Worm (Caenorhabditis elegans) whole organism, L3 larva: ENCODE results near the gene fipr-8.
A peak's percentile ranks its signal among the peaks of the same experiment; 100 is the strongest.

Experiments used
- R02D3.7 ChIP-seq: fragments of 150-350 bp; optimal IDR thresholded peaks from 2 replicates; lab custom pipeline; 2014; ENCODE audit warnings: missing biosample characterization, missing genetic modification characterization
- ZK546.5 ChIP-seq: sonication (generic microtip); optimal IDR thresholded peaks from 2 replicates; lab custom pipeline; 2017; ENCODE audit warnings: missing biosample characterization, missing genetic modification characterization
- ama-1 ChIP-seq: fragments of 150-350 bp; optimal IDR thresholded peaks from 2 replicates; lab custom pipeline; 2018
- ceh-16 ChIP-seq: sonication (generic microtip); optimal IDR thresholded peaks from 2 replicates; lab custom pipeline; 2017; ENCODE audit warnings: missing biosample characterization, missing genetic modification characterization
- ceh-28 ChIP-seq: fragments of 150-350 bp; optimal IDR thresholded peaks from 2 replicates; lab custom pipeline; 2014; ENCODE audit warnings: missing biosample characterization, missing genetic modification reagents, missing genetic modification characterization
- ceh-9 ChIP-seq: sonication (generic microtip); optimal IDR thresholded peaks from 2 replicates; lab custom pipeline; 2018; ENCODE audit warnings: missing biosample characterization, missing genetic modification characterization
- daf-12 ChIP-seq: fragments of 150-350 bp; optimal IDR thresholded peaks from 2 replicates; lab custom pipeline; 2014; ENCODE audit warnings: missing biosample characterization, missing genetic modification reagents, missing genetic modification characterization
- egl-27 ChIP-seq: sonication (generic microtip); optimal IDR thresholded peaks from 4 replicates; lab custom pipeline; 2017; ENCODE audit warnings: missing biosample characterization, missing genetic modification reagents, missing genetic modification characterization
- elt-2 ChIP-seq: sonication (generic microtip); optimal IDR thresholded peaks from 2 replicates; lab custom pipeline; 2016; ENCODE audit warnings: missing genetic modification reagents, mild to moderate bottlenecking, missing genetic modification characterization, missing compliant biosample characterization
- elt-3 ChIP-seq, 3 experiments: fragments of 150-350 bp in 1 of 3; sonication (generic microtip) in 2 of 3; optimal IDR thresholded peaks; 2 replicates in 2 of 3; 4 replicates in 1 of 3; lab custom pipeline; 2014 to 2017; ENCODE audit warnings: missing biosample characterization in 3 of 3, missing genetic modification characterization in 3 of 3
- fkh-10 ChIP-seq: sonication (generic microtip); optimal IDR thresholded peaks from 2 replicates; lab custom pipeline; 2017; ENCODE audit warnings: missing biosample characterization, missing genetic modification reagents, missing genetic modification characterization
- fkh-2 ChIP-seq: fragments of 150-350 bp; optimal IDR thresholded peaks from 2 replicates; lab custom pipeline; 2014; ENCODE audit warnings: missing biosample characterization, missing genetic modification reagents, missing genetic modification characterization
- fos-1 ChIP-seq: fragments of 150-350 bp; optimal IDR thresholded peaks from 2 replicates; lab custom pipeline; 2014; ENCODE audit warnings: missing biosample characterization, missing genetic modification characterization
- hmg-11 ChIP-seq: sonication (generic microtip); optimal IDR thresholded peaks from 2 replicates; lab custom pipeline; 2016; ENCODE audit warnings: missing genetic modification characterization, missing compliant biosample characterization
- jun-1 ChIP-seq: fragments of 150-350 bp; optimal IDR thresholded peaks from 2 replicates; lab custom pipeline; 2014; ENCODE audit warnings: missing biosample characterization, missing genetic modification reagents, missing genetic modification characterization
- lin-15B ChIP-seq: fragments of 150-350 bp; optimal IDR thresholded peaks from 2 replicates; lab custom pipeline; 2014; ENCODE audit warnings: missing biosample characterization, missing genetic modification characterization
- lin-39 ChIP-seq: fragments of 150-350 bp; optimal IDR thresholded peaks from 2 replicates; lab custom pipeline; 2018; ENCODE audit warnings: missing biosample characterization, missing genetic modification reagents, missing genetic modification characterization
- lsy-12 ChIP-seq: sonication (generic microtip); optimal IDR thresholded peaks from 2 replicates; lab custom pipeline; 2016; ENCODE audit warnings: mild to moderate bottlenecking, missing genetic modification characterization, missing compliant biosample characterization
- mdl-1 ChIP-seq: fragments of 150-350 bp; optimal IDR thresholded peaks from 2 replicates; lab custom pipeline; 2014; ENCODE audit warnings: missing biosample characterization, missing genetic modification characterization
- nfya-1 ChIP-seq: sonication (generic microtip); optimal IDR thresholded peaks from 2 replicates; lab custom pipeline; 2017; ENCODE audit warnings: missing genetic modification characterization, mild to moderate bottlenecking, missing compliant biosample characterization, antibody characterized with exemption, moderate library complexity; ENCODE audit not compliant: insufficient read depth
- nhr-11 ChIP-seq: fragments of 150-350 bp; optimal IDR thresholded peaks from 2 replicates; lab custom pipeline; 2014; ENCODE audit warnings: missing biosample characterization, missing genetic modification characterization
- nhr-237 ChIP-seq: fragments of 150-350 bp; optimal IDR thresholded peaks from 2 replicates; lab custom pipeline; 2014; ENCODE audit warnings: missing biosample characterization, missing genetic modification characterization
- nhr-25 ChIP-seq: sonication (generic microtip); optimal IDR thresholded peaks from 2 replicates; lab custom pipeline; 2017; ENCODE audit warnings: missing biosample characterization, missing genetic modification characterization
- nhr-28 ChIP-seq: fragments of 150-350 bp; optimal IDR thresholded peaks from 2 replicates; lab custom pipeline; 2014; ENCODE audit warnings: missing biosample characterization, missing genetic modification characterization
- nhr-43 ChIP-seq: sonication (generic microtip); optimal IDR thresholded peaks from 2 replicates; lab custom pipeline; 2016; ENCODE audit warnings: mild to moderate bottlenecking, missing genetic modification characterization, missing compliant biosample characterization; ENCODE audit not compliant: poor library complexity, severe bottlenecking
- nhr-77 ChIP-seq: fragments of 150-350 bp; optimal IDR thresholded peaks from 2 replicates; lab custom pipeline; 2014; ENCODE audit warnings: missing biosample characterization, missing genetic modification characterization
- pha-4 ChIP-seq: fragments of 150-350 bp; optimal IDR thresholded peaks from 2 replicates; lab custom pipeline; 2014; ENCODE audit warnings: missing biosample characterization, missing genetic modification reagents, missing genetic modification characterization
- pqm-1 ChIP-seq: fragments of 150-350 bp; optimal IDR thresholded peaks from 2 replicates; lab custom pipeline; 2017; ENCODE audit warnings: missing biosample characterization, missing genetic modification characterization, inconsistent platforms
- sea-2 ChIP-seq: fragments of 150-350 bp; sonication (generic microtip); optimal IDR thresholded peaks from 4 replicates; lab custom pipeline; 2014; ENCODE audit warnings: missing biosample characterization, missing genetic modification reagents, missing genetic modification characterization
- skn-1 ChIP-seq: fragments of 150-350 bp; optimal IDR thresholded peaks from 2 replicates; lab custom pipeline; 2014; ENCODE audit warnings: missing biosample characterization, missing genetic modification characterization
- snpc-4 ChIP-seq: fragments of 150-350 bp; optimal IDR thresholded peaks from 2 replicates; lab custom pipeline; 2014; ENCODE audit warnings: missing biosample characterization, missing genetic modification characterization
- tbx-2 ChIP-seq: sonication (generic microtip); optimal IDR thresholded peaks from 2 replicates; lab custom pipeline; 2016; ENCODE audit warnings: mild to moderate bottlenecking, missing genetic modification characterization, missing compliant biosample characterization
- ztf-11 ChIP-seq: fragments of 150-350 bp; optimal IDR thresholded peaks from 2 replicates; lab custom pipeline; 2014; ENCODE audit warnings: missing biosample characterization, missing genetic modification characterization

The fipr-8 gene

DNA sequence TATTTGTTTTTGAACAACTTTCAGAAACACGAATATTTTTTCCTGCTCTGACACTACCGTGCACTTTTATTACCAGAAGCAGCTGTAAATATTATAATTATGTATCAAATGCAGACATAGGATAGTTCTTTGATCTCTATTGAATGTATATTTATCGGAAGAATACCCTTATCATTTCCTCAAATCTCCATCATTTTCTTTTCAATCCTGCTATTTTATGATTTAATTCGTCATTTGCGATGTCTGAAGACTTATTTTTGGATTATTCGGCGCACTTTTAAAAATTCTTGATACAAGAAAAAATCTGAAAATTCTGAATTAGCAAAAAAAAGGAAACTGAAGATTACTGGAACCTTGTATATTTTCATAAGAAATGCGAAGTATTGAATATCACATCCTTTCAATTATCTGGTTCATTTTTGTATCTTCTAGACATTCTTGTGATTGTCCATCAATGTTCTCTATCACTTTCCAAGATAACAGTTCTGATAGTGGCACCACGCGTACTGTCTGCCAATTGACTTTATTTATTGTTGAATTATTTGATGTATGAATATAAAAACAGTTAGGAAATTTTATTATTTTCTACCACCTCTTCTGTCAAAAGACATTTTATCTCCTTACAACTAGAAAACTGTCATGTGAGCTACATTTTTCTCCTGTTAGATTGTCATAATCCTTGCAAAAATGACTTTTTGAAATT, 4.4 kb upstream of the fipr-8 start:
- TF ChIP-seq elt-2 (tag; lab: Kevin White, UChicago), result peak; percentile 68
- no peak for TF ChIP-seq ceh-9 (tag; lab: Kevin White, UChicago)
- no peak for TF ChIP-seq tbx-2 (tag; lab: Kevin White, UChicago)
- no peak for TF ChIP-seq skn-1 (tag; lab: Kevin White, UChicago)
- peak; percentile 2 for TF ChIP-seq pqm-1 (tag; lab: Kevin White, UChicago)

DNA sequence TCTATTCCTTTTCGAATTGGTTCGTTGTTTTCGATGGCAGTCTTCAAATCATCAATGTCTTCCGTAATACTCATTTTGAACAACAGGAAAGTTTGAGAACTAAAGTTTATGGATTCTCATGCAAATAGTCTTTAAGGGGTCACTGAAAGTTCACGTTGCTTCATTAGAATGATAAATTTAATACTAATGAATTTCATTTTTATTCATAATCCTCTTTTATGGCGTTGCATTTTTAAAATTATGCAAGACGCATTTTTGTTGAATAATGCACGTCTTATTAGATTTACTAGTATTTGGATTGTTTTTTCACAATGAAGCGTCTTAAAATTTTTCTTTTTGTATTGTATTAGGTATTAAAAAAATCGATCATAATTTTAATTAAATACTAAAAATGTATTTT, 3.3 kb upstream of the fipr-8 start, which contains the start of gene C12D8.9:
Gene C12D8.9 (minus strand): TSS at position 101 of the 400 bp plus-strand sequence.
- TF ChIP-seq lsy-12 (tag; lab: Kevin White, UChicago) (no peak), nhr-237 (no peak), nhr-11 (tag; lab: Kevin White, UChicago) (no peak), fkh-10 (no peak), R02D3.7 (tag; lab: Kevin White, UChicago) (no peak), egl-27 (no peak)

DNA sequence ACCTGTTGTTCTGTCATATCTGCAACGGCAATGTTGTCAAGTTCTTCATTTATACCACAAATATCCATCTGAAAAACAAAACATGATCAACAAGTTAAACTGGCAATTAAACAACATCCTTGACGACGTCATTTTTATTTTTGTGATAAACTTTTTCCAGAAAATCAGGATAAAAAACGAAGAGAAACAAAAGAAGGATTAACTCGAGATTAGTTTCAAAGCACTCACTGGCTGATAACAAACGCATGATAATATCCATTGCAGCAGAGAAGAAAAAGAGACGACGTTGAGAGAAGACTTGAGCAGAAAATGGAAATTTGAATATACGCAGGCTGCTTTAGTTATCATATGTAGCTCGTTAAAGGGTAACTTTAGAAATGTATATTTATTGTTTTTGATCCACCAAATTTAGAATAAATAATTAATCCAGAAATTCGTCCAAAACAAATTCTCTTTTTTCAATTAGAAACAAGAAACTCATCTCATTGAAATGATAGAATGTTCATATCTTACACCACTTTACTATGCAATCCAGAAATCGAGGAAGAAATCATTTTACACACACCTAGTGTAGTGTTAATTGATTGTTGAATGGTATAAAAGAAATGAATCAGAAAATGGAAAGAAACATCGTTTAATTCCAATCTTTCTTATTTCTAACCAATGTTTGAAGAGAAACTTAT, 1.5 kb upstream of the fipr-8 start, which contains the start of the genes C12D8.21 and col-148:
Gene C12D8.21 (minus strand): TSS at position 68 of the 683 bp plus-strand sequence.
Gene col-148 (plus strand): TSS at position 633 of the 683 bp plus-strand sequence.
- TF ChIP-seq sea-2 (no peak), mdl-1 (no peak), elt-3 (tag; optimal IDR thresholded peaks at IDR 0.05; lab: Kevin White, UChicago) (no peak), fos-1 (tag; lab: Kevin White, UChicago) (no peak), jun-1 (tag; lab: Kevin White, UChicago) (no peak), ceh-16 (no peak), elt-2 (tag; lab: Kevin White, UChicago) (no peak), nhr-28 (tag; lab: Kevin White, UChicago) (no peak), nhr-77 (tag; lab: Kevin White, UChicago) (no peak), ceh-28 (tag; lab: Kevin White, UChicago) (no peak), fkh-2 (tag; lab: Kevin White, UChicago) (no peak), pqm-1 (tag; lab: Kevin White, UChicago) (no peak), nhr-25 (tag; lab: Kevin White, UChicago) (no peak), ztf-11 (tag; lab: Kevin White, UChicago) (no peak)
- TF ChIP-seq, all 47 proteins: peak for 0

DNA sequence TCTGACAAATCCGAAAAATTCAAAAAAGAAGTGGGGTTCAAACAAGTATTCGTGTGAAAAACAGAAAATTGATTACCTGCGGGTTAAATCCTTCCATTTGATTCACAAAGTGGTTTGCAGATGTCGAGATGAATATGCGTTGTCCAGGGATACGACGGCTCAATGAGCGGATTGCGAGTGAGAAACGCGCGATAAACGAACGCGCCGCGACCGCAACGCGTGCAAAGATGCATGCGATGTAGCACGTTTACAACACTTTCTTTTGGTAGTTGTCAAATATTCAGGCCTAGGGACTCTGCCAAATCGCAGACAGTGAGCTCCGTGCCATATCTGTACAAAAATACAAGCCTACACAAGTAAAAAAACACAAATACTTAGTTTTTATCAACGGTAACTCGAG, 1.1 kb downstream of the fipr-8 start, which contains the start of gene fubl-1:
Gene fubl-1 (minus strand): TSS at position 202 of the 400 bp plus-strand sequence.
- TF ChIP-seq hmg-11 (tag; lab: Kevin White, UChicago) (peak; percentile 9), nhr-11 (tag; lab: Kevin White, UChicago) (no peak), pha-4 (tag; lab: Kevin White, UChicago) (peak; percentile 6), snpc-4 (tag; lab: Kevin White, UChicago) (no peak), fos-1 (tag; lab: Kevin White, UChicago) (no peak), ZK546.5 (tag; lab: Kevin White, UChicago) (no peak), egl-27 (no peak), elt-2 (tag; lab: Kevin White, UChicago) (peak; percentile 2), lin-39 (tag; lab: Kevin White, UChicago) (peak; percentile 61), nhr-43 (tag; lab: Kevin White, UChicago) (no peak), fkh-2 (tag; lab: Kevin White, UChicago) (no peak), nfya-1 (tag; lab: Kevin White, UChicago) (peak; percentile 50), lin-15B (tag; lab: Kevin White, UChicago) (peak; percentile 73), daf-12 (tag; lab: Kevin White, UChicago) (no peak), nhr-77 (tag; lab: Kevin White, UChicago) (no peak), jun-1 (tag; lab: Kevin White, UChicago) (no peak), ama-1 (lab: Kevin White, UChicago) (peak; percentile 39), nhr-237 (no peak), nhr-25 (tag; lab: Kevin White, UChicago) (no peak)
